Fruit fly (Drosophila melanogaster) whole organism, wandering third instar larva: Measurements from ENCODE around the gene Surf4.

Experiments used
- Abd-B ChIP-seq: fragments of >200 bp; optimal IDR thresholded peaks from 2 replicates; lab custom pipeline; 2017; ENCODE audit warnings: missing biosample characterization, missing genetic modification characterization
- CG32264 ChIP-seq: fragments of 200-800 bp; sonication (Bioruptor generic); optimal IDR thresholded peaks from 2 replicates; lab custom pipeline; 2016; ENCODE audit warnings: missing biosample characterization, missing genetic modification characterization
- CG9705 ChIP-seq: fragments of 200-800 bp; sonication (Bioruptor generic); optimal IDR thresholded peaks from 2 replicates; lab custom pipeline; 2018; ENCODE audit warnings: missing biosample characterization, mild to moderate bottlenecking, missing genetic modification characterization
- CrebA ChIP-seq: fragments of 200-800 bp; sonication (Bioruptor generic); optimal IDR thresholded peaks from 2 replicates; lab custom pipeline; 2016; ENCODE audit warnings: missing biosample characterization, mild to moderate bottlenecking, missing genetic modification characterization, borderline replicate concordance
- Dfd ChIP-seq: fragments of >200 bp; optimal IDR thresholded peaks from 2 replicates; lab custom pipeline; 2017; ENCODE audit warnings: missing biosample characterization, missing genetic modification characterization
- Dif ChIP-seq: fragments of 200-275, 200-300 bp; sonication (Bioruptor generic); optimal IDR thresholded peaks from 2 replicates; lab custom pipeline; 2018; ENCODE audit warnings: missing biosample characterization, missing genetic modification characterization; ENCODE audit not compliant: partially characterized antibody
- GATAd ChIP-seq: sonication (Bioruptor generic); optimal IDR thresholded peaks from 2 replicates; lab custom pipeline; 2016; ENCODE audit warnings: missing biosample characterization, missing genetic modification characterization
- HLH106 ChIP-seq: fragments of 200-800 bp; optimal IDR thresholded peaks from 3 replicates; lab custom pipeline; 2019; ENCODE audit warnings: missing biosample characterization, mild to moderate bottlenecking, missing genetic modification characterization, moderate library complexity
- Hnf4 ChIP-seq: fragments of 200-800 bp; sonication (Bioruptor generic); optimal IDR thresholded peaks from 2 replicates; lab custom pipeline; 2016; ENCODE audit warnings: missing biosample characterization, mild to moderate bottlenecking, missing genetic modification characterization
- Hr78 ChIP-seq: fragments of >200 bp; optimal IDR thresholded peaks from 2 replicates; lab custom pipeline; 2017; ENCODE audit warnings: missing biosample characterization, missing genetic modification characterization
- Hr83 ChIP-seq: fragments of 200-300 bp; sonication (Bioruptor generic); optimal IDR thresholded peaks from 2 replicates; lab custom pipeline; 2016; ENCODE audit warnings: missing biosample characterization, mild to moderate bottlenecking, missing genetic modification characterization, moderate library complexity; ENCODE audit not compliant: poor library complexity, severe bottlenecking
- Jra ChIP-seq: sonication (Bioruptor generic); optimal IDR thresholded peaks from 2 replicates; lab custom pipeline; 2016; ENCODE audit warnings: missing biosample characterization, missing genetic modification characterization
- Mio ChIP-seq: sonication (Bioruptor generic); optimal IDR thresholded peaks from 2 replicates; lab custom pipeline; 2016; ENCODE audit warnings: missing biosample characterization, missing genetic modification characterization
- Myc ChIP-seq: fragments of >200 bp; optimal IDR thresholded peaks from 2 replicates; lab custom pipeline; 2017
- N ChIP-seq: fragments of >200 bp; optimal IDR thresholded peaks from 2 replicates; lab custom pipeline; 2018; ENCODE audit warnings: missing biosample characterization, missing external identifiers, missing genetic modification characterization
- OdsH ChIP-seq: fragments of 200-800 bp; sonication (Bioruptor generic); optimal IDR thresholded peaks from 2 replicates; lab custom pipeline; 2016; ENCODE audit warnings: missing biosample characterization, mild to moderate bottlenecking, missing genetic modification characterization
- Rel ChIP-seq, 2 experiments: fragments of 200-800 bp; sonication (Bioruptor generic) in 1 of 2; optimal IDR thresholded peaks; 2 replicates in 1 of 2; 3 replicates in 1 of 2; lab custom pipeline; 2016 to 2019; ENCODE audit warnings: mild to moderate bottlenecking in 2 of 2, missing biosample characterization in 2 of 2, missing genetic modification characterization in 2 of 2, moderate library complexity in 1 of 2
- Sp1 ChIP-seq: fragments of 200-800 bp; sonication (Bioruptor generic); optimal IDR thresholded peaks from 3 replicates; lab custom pipeline; 2019; ENCODE audit warnings: missing biosample characterization, mild to moderate bottlenecking, missing genetic modification characterization, moderate library complexity
- Vsx2 ChIP-seq: fragments of 200-300, 225-300 bp; sonication (Bioruptor generic); optimal IDR thresholded peaks from 2 replicates; lab custom pipeline; 2018; ENCODE audit warnings: missing biosample characterization, missing genetic modification characterization; ENCODE audit not compliant: partially characterized antibody
- br ChIP-seq: fragments of 200-800 bp; sonication (Bioruptor generic); optimal IDR thresholded peaks from 2 replicates; lab custom pipeline; 2016; ENCODE audit warnings: missing biosample characterization, missing genetic modification characterization
- brk ChIP-seq: fragments of 200-800 bp; sonication (Bioruptor generic); optimal IDR thresholded peaks from 2 replicates; lab custom pipeline; 2016; ENCODE audit warnings: missing biosample characterization, mild to moderate bottlenecking, missing genetic modification characterization
- dl ChIP-seq, 2 experiments: fragments of 175-275, 200-275 bp in 1 of 2; fragments of 200-275 bp in 1 of 2; sonication (Bioruptor generic); optimal IDR thresholded peaks; lab custom pipeline; 2018; ENCODE audit warnings: mild to moderate bottlenecking in 2 of 2, missing biosample characterization in 2 of 2, missing genetic modification characterization in 2 of 2, moderate library complexity in 2 of 2; ENCODE audit not compliant: partially characterized antibody in 2 of 2, insufficient read depth in 1 of 2
- dsf ChIP-seq: sonication (Bioruptor generic); optimal IDR thresholded peaks from 2 replicates; lab custom pipeline; 2016; ENCODE audit warnings: missing biosample characterization, missing genetic modification characterization, borderline replicate concordance
- ey ChIP-seq: fragments of 200-800 bp; sonication (Bioruptor generic); optimal IDR thresholded peaks from 2 replicates; lab custom pipeline; 2016; ENCODE audit warnings: missing biosample characterization, missing genetic modification characterization
- foxo ChIP-seq, 2 experiments: fragments of 200-800 bp; sonication (Bioruptor generic); optimal IDR thresholded peaks; 2 replicates in 1 of 2; 3 replicates in 1 of 2; lab custom pipeline; 2016 to 2017; ENCODE audit warnings: missing biosample characterization in 2 of 2, missing genetic modification characterization in 2 of 2
- fru ChIP-seq: fragments of 200-800 bp; sonication (Bioruptor generic); optimal IDR thresholded peaks from 3 replicates; lab custom pipeline; 2016; ENCODE audit warnings: missing biosample characterization, mild to moderate bottlenecking, missing genetic modification characterization
- h ChIP-seq: fragments of 200-800 bp; sonication (Bioruptor generic); optimal IDR thresholded peaks from 3 replicates; lab custom pipeline; 2016; ENCODE audit warnings: missing biosample characterization, mild to moderate bottlenecking, missing genetic modification characterization
- jim ChIP-seq: fragments of 175-275, 200-325 bp; sonication (Bioruptor generic); optimal IDR thresholded peaks from 2 replicates; lab custom pipeline; 2016; ENCODE audit warnings: missing biosample characterization, mild to moderate bottlenecking, missing genetic modification characterization
- lola ChIP-seq: fragments of >200 bp; optimal IDR thresholded peaks from 2 replicates; lab custom pipeline; 2017; ENCODE audit warnings: missing biosample characterization, missing genetic modification characterization
- pan ChIP-seq: fragments of >200 bp; optimal IDR thresholded peaks from 2 replicates; lab custom pipeline; 2017
- psq ChIP-seq: fragments of 200-800 bp; sonication (Bioruptor generic); optimal IDR thresholded peaks from 3 replicates; lab custom pipeline; 2017; ENCODE audit warnings: missing biosample characterization, mild to moderate bottlenecking, missing genetic modification characterization, moderate library complexity
- rgr ChIP-seq: fragments of 200-800 bp; sonication (Bioruptor generic); optimal IDR thresholded peaks from 3 replicates; lab custom pipeline; 2016; ENCODE audit warnings: missing biosample characterization, mild to moderate bottlenecking, missing genetic modification characterization
- sage ChIP-seq: fragments of 200-800 bp; sonication (Bioruptor generic); optimal IDR thresholded peaks from 2 replicates; lab custom pipeline; 2016; ENCODE audit warnings: missing biosample characterization, mild to moderate bottlenecking, missing genetic modification characterization
- sv ChIP-seq: fragments of 200-800 bp; sonication (Bioruptor generic); optimal IDR thresholded peaks from 3 replicates; lab custom pipeline; 2016; ENCODE audit warnings: missing biosample characterization, missing genetic modification characterization
- usp ChIP-seq: fragments of >200 bp; optimal IDR thresholded peaks from 2 replicates; lab custom pipeline; 2017; ENCODE audit warnings: missing biosample characterization, missing genetic modification characterization
- woc ChIP-seq: sonication (Bioruptor generic); optimal IDR thresholded peaks from 2 replicates; lab custom pipeline; 2016; ENCODE audit warnings: missing biosample characterization, mild to moderate bottlenecking, missing genetic modification characterization

The Surf4 gene

dm6 chr3R:15345198-15346017 lies 568 bp downstream of the Surf4 start:
- TF ChIP-seq usp (no peak), Rel (GFP tag; optimal IDR thresholded peaks at IDR 0.05; lab: Kevin White, UChicago) (no peak), Rel (tag; optimal IDR thresholded peaks at IDR 0.05; lab: Kevin White, UChicago) (peak; percentile 67), Sp1 (GFP tag; lab: Kevin White, UChicago) (no peak), Myc (lab: Kevin White, UChicago) (no peak), OdsH (GFP tag; lab: Kevin White, UChicago) (no peak), sv (no peak)
- TF ChIP-seq, all 38 proteins: peak for 1

- TF ChIP-seq Dif (GFP tag; lab: Kevin White, UChicago) = peak; percentile 37
- peak; percentile 51 for TF ChIP-seq psq (GFP tag; lab: Kevin White, UChicago)
- no peak for TF ChIP-seq Mio (GFP tag; lab: Kevin White, UChicago)
- no peak for TF ChIP-seq jim (GFP tag; lab: Kevin White, UChicago)
- TF ChIP-seq Rel (GFP tag; optimal IDR thresholded peaks at IDR 0.05; lab: Kevin White, UChicago) = no peak
- peak; percentile 93 for TF ChIP-seq Rel (tag; optimal IDR thresholded peaks at IDR 0.05; lab: Kevin White, UChicago)
- TF ChIP-seq CG9705 (GFP tag; lab: Kevin White, UChicago) = peak; percentile 34
- peak; percentile 82 for TF ChIP-seq Hr83 (GFP tag; lab: Kevin White, UChicago)
- TF ChIP-seq fru = peak; percentile 73
- TF ChIP-seq dsf (GFP tag; lab: Kevin White, UChicago) = no peak
- no peak for TF ChIP-seq Dfd (GFP tag; lab: Kevin White, UChicago)
- TF ChIP-seq Sp1 (GFP tag; lab: Kevin White, UChicago) = peak; percentile 68
- no peak for TF ChIP-seq GATAd
- TF ChIP-seq Hr78 = no peak
- TF ChIP-seq sage = no peak
- TF ChIP-seq foxo (GFP tag; optimal IDR thresholded peaks at IDR 0.05; lab: Kevin White, UChicago) = peak in 1 of 2 experiments; percentile 76
- TF ChIP-seq Myc (lab: Kevin White, UChicago) = no peak
- TF ChIP-seq sv = peak; percentile 65
- TF ChIP-seq dl (GFP tag; optimal IDR thresholded peaks at IDR 0.05; lab: Kevin White, UChicago; ENCODE audit: insufficient read depth in 1 of 2, partially characterized antibody in 2 of 2) = no peak
- TF ChIP-seq rgr (GFP tag; lab: Kevin White, UChicago) = peak; percentile 63
- no peak for TF ChIP-seq Hnf4
- TF ChIP-seq CG32264 (GFP tag; lab: Kevin White, UChicago) = peak; percentile 34
- TF ChIP-seq h (GFP tag; lab: Kevin White, UChicago) = peak; percentile 70
- peak; percentile 49 for TF ChIP-seq br
- TF ChIP-seq pan (lab: Kevin White, UChicago) = peak; percentile 86
- TF ChIP-seq Abd-B = no peak
- no peak for TF ChIP-seq Vsx2 (GFP tag; lab: Kevin White, UChicago)
- TF ChIP-seq CrebA (GFP tag; lab: Kevin White, UChicago) = no peak
- peak; percentile 71 for TF ChIP-seq ey (GFP tag; lab: Kevin White, UChicago)
- TF ChIP-seq lola = no peak
- no peak for TF ChIP-seq N (GFP tag; lab: Kevin White, UChicago)
- peak; percentile 57 for TF ChIP-seq Jra (GFP tag; lab: Kevin White, UChicago)
- TF ChIP-seq brk (GFP tag; lab: Kevin White, UChicago) = no peak
- peak; percentile 89 for TF ChIP-seq woc
- TF ChIP-seq usp = no peak
- TF ChIP-seq OdsH (GFP tag; lab: Kevin White, UChicago) = peak; percentile 68
- peak; percentile 56 for TF ChIP-seq HLH106
Observed at dm6 chr3R:15342926-15343685, 2.9 kb downstream of the Surf4 start, which contains the start of gene Nagk. TSS of gene Nagk (minus strand) at chr3R:15343256.
